Worm (Caenorhabditis elegans) whole organism, L4/young adult: Measurements from ENCODE around the gene pycr-4.

Source experiments
- dao-5 ChIP-seq: sonication (generic microtip); optimal IDR thresholded peaks from 2 replicates; lab custom pipeline; 2016; ENCODE audit warnings: missing genotype, missing genetic modification characterization, moderate library complexity, missing compliant biosample characterization
- him-1 ChIP-seq: sonication (generic microtip); optimal IDR thresholded peaks from 2 replicates; lab custom pipeline; 2016; ENCODE audit warnings: missing genotype, missing genetic modification reagents, missing genetic modification characterization, missing compliant biosample characterization

ce11 chrIV:7497205-7497604 lies 20.1 kb upstream of the pycr-4 start:
- TF ChIP-seq dao-5 (tag; lab: Kevin White, UChicago) (no peak), him-1 (tag; lab: Kevin White, UChicago) (no peak)
